Worm (Caenorhabditis elegans) whole organism, young adult: ENCODE measurements around the gene cpsf-4.
A peak's percentile ranks its signal among the peaks of the same experiment; 100 is the strongest.

ENCODE experiments used
- F22D6.2 ChIP-seq: sonication (generic microtip); optimal IDR thresholded peaks from 2 replicates; lab custom pipeline; 2016; ENCODE audit warnings: mild to moderate bottlenecking, missing genetic modification characterization, missing compliant biosample characterization
- F52B5.7 ChIP-seq: sonication (generic microtip); optimal IDR thresholded peaks from 2 replicates; lab custom pipeline; 2016; ENCODE audit warnings: mild to moderate bottlenecking, missing genetic modification characterization, missing compliant biosample characterization
- K12H6.12 ChIP-seq: fragments of 200-800 bp; sonication (Bioruptor generic); optimal IDR thresholded peaks from 2 replicates; lab custom pipeline; 2018; ENCODE audit warnings: mild to moderate bottlenecking, missing genetic modification characterization, missing compliant biosample characterization
- Y53G8AR.9 ChIP-seq: fragments of 200-800 bp; sonication (Bioruptor generic); conservative IDR thresholded peaks from 2 replicates; pipeline ENCODE4 v1.3.6; 2022; ENCODE audit warnings: missing genetic modification reagents, missing genetic modification characterization, missing compliant biosample characterization
- Y56A3A.18 ChIP-seq: fragments of 200-800 bp; sonication (Bioruptor generic); IDR thresholded peaks from 2 replicates; pipeline ENCODE4 v1.3.6; 2022; ENCODE audit warnings: missing genetic modification reagents, missing genetic modification characterization, missing compliant biosample characterization
- akir-1 ChIP-seq: fragments of 200-800 bp; sonication (Bioruptor generic); optimal IDR thresholded peaks from 2 replicates; lab custom pipeline; 2018; ENCODE audit warnings: mild to moderate bottlenecking, missing genetic modification characterization, moderate library complexity, missing compliant biosample characterization
- ama-1 ChIP-seq, 3 experiments: fragments of 150-350 bp in 1 of 3; sonication (generic microtip) in 2 of 3; optimal IDR thresholded peaks; 2 replicates each; lab custom pipeline; 2014 to 2018; ENCODE audit warnings: missing biosample characterization in 2 of 3, missing genetic modification characterization in 2 of 3, missing genetic modification reagents in 2 of 3
- athp-1 ChIP-seq: sonication (generic microtip); optimal IDR thresholded peaks from 2 replicates; lab custom pipeline; 2017; ENCODE audit warnings: mild to moderate bottlenecking, missing genetic modification characterization, missing compliant biosample characterization
- attf-5 ChIP-seq: fragments of 200-800 bp; sonication (Bioruptor generic); optimal IDR thresholded peaks from 2 replicates; lab custom pipeline; 2018; ENCODE audit warnings: mild to moderate bottlenecking, missing genetic modification characterization, missing compliant biosample characterization
- attf-6 ChIP-seq: fragments of 200-800 bp; sonication (Bioruptor generic); IDR thresholded peaks from 2 replicates; pipeline ENCODE4 v1.3.6; 2022; ENCODE audit warnings: missing genetic modification reagents, missing genetic modification characterization, missing compliant biosample characterization
- cebp-1 ChIP-seq, 2 experiments: fragments of 200-800 bp in 1 of 2; sonication (Bioruptor generic) in 1 of 2; sonication (generic microtip) in 1 of 2; IDR thresholded peaks in 1 of 2; optimal IDR thresholded peaks in 1 of 2; 2 replicates each; pipeline versions ENCODE4 v1.3.6 to Lab custom; 2017 to 2022; ENCODE audit warnings: missing compliant biosample characterization in 2 of 2, missing genetic modification characterization in 2 of 2, mild to moderate bottlenecking in 1 of 2, missing genetic modification reagents in 1 of 2, moderate library complexity in 1 of 2
- dox-1 ChIP-seq: fragments of 200-800 bp; sonication (Bioruptor generic); IDR thresholded peaks from 2 replicates; pipeline ENCODE4 v1.3.6; 2022; ENCODE audit warnings: missing genetic modification reagents, missing genetic modification characterization, missing compliant biosample characterization
- dpff-1 ChIP-seq: sonication (generic microtip); optimal IDR thresholded peaks from 2 replicates; lab custom pipeline; 2017; ENCODE audit warnings: mild to moderate bottlenecking, missing genetic modification characterization, missing compliant biosample characterization
- egl-18 ChIP-seq: fragments of 200-800 bp; sonication (Bioruptor generic); IDR thresholded peaks from 2 replicates; pipeline ENCODE4 v1.3.6; 2022; ENCODE audit warnings: missing genetic modification reagents, missing genetic modification characterization, missing compliant biosample characterization
- egl-44 ChIP-seq: fragments of 200-800 bp; sonication (Bioruptor generic); IDR thresholded peaks from 2 replicates; pipeline ENCODE4 v1.3.6; 2022; ENCODE audit warnings: missing genetic modification reagents, missing genetic modification characterization, missing compliant biosample characterization
- egrh-3 ChIP-seq: fragments of 200-800 bp; sonication (Bioruptor generic); IDR thresholded peaks from 2 replicates; pipeline ENCODE4 v1.3.6; 2022; ENCODE audit warnings: missing genetic modification reagents, missing genetic modification characterization, missing compliant biosample characterization
- fkh-3 ChIP-seq: sonication (generic microtip); optimal IDR thresholded peaks from 2 replicates; lab custom pipeline; 2016; ENCODE audit warnings: mild to moderate bottlenecking, missing genetic modification characterization, missing compliant biosample characterization
- gei-17 ChIP-seq: fragments of 200-800 bp; sonication (Bioruptor generic); optimal IDR thresholded peaks from 2 replicates; lab custom pipeline; 2018; ENCODE audit warnings: mild to moderate bottlenecking, missing genetic modification characterization, missing compliant biosample characterization
- hlh-12 ChIP-seq: sonication (generic microtip); optimal IDR thresholded peaks from 2 replicates; lab custom pipeline; 2016; ENCODE audit warnings: missing genetic modification characterization, missing compliant biosample characterization
- hlh-26 ChIP-seq: fragments of 200-800 bp; sonication (Bioruptor generic); conservative IDR thresholded peaks from 2 replicates; pipeline ENCODE4 v1.3.6; 2022; ENCODE audit warnings: missing genetic modification reagents, missing genetic modification characterization, missing compliant biosample characterization
- hmg-1.2 ChIP-seq: fragments of 200-800 bp; sonication (Bioruptor generic); IDR thresholded peaks from 2 replicates; pipeline ENCODE4 v1.3.6; 2022; ENCODE audit warnings: missing genetic modification reagents, missing genetic modification characterization, missing compliant biosample characterization
- hmg-20 ChIP-seq: fragments of 200-800 bp; sonication (Bioruptor generic); IDR thresholded peaks from 2 replicates; pipeline ENCODE4 v1.3.6; 2022; ENCODE audit warnings: missing genetic modification reagents, missing genetic modification characterization, missing compliant biosample characterization
- hrde-1 ChIP-seq: sonication (generic microtip); optimal IDR thresholded peaks from 2 replicates; lab custom pipeline; 2016; ENCODE audit warnings: missing genetic modification characterization, mild to moderate bottlenecking, missing compliant biosample characterization, moderate library complexity, missing genotype, missing genetic modification reagents, borderline replicate concordance
- hsf-1 ChIP-seq: fragments of 200-800 bp; sonication (Bioruptor generic); IDR thresholded peaks from 2 replicates; pipeline ENCODE4 v1.3.6; 2022; ENCODE audit warnings: missing genetic modification reagents, missing genetic modification characterization, missing compliant biosample characterization
- lin-26 ChIP-seq: fragments of 200-800 bp; sonication (Bioruptor generic); IDR thresholded peaks from 2 replicates; pipeline ENCODE4 v1.3.6; 2022; ENCODE audit warnings: missing genetic modification reagents, missing genetic modification characterization, missing compliant biosample characterization
- lin-40 ChIP-seq: sonication (generic microtip); optimal IDR thresholded peaks from 2 replicates; lab custom pipeline; 2016; ENCODE audit warnings: missing genetic modification characterization, mild to moderate bottlenecking, missing compliant biosample characterization, missing genotype, missing genetic modification reagents
- lir-1 ChIP-seq: fragments of 200-800 bp; sonication (Bioruptor generic); conservative IDR thresholded peaks from 2 replicates; pipeline ENCODE4 v1.3.6; 2022; ENCODE audit warnings: missing genetic modification reagents, missing genetic modification characterization, missing compliant biosample characterization
- lsl-1 ChIP-seq: fragments of 200-800 bp; sonication (Bioruptor generic); optimal IDR thresholded peaks from 2 replicates; lab custom pipeline; 2018; ENCODE audit warnings: mild to moderate bottlenecking, missing genetic modification characterization, moderate library complexity, missing compliant biosample characterization
- lsy-27 ChIP-seq: sonication (generic microtip); optimal IDR thresholded peaks from 2 replicates; lab custom pipeline; 2017; ENCODE audit warnings: missing genetic modification characterization, mild to moderate bottlenecking, missing compliant biosample characterization, antibody characterized with exemption, missing genotype, borderline replicate concordance; ENCODE audit not compliant: insufficient read depth
- madf-10 ChIP-seq: sonication (generic microtip); optimal IDR thresholded peaks from 2 replicates; lab custom pipeline; 2016; ENCODE audit warnings: mild to moderate bottlenecking, missing genetic modification characterization, missing compliant biosample characterization
- madf-3 ChIP-seq: fragments of 200-800 bp; sonication (Bioruptor generic); IDR thresholded peaks from 2 replicates; pipeline ENCODE4 v1.3.6; 2022; ENCODE audit warnings: missing genetic modification reagents, missing genetic modification characterization, missing compliant biosample characterization
- madf-6 ChIP-seq: fragments of 200-800 bp; sonication (Bioruptor generic); IDR thresholded peaks from 2 replicates; pipeline ENCODE4 v1.3.6; 2022; ENCODE audit warnings: missing genetic modification reagents, missing genetic modification characterization, missing compliant biosample characterization
- nfya-2 ChIP-seq: fragments of 200-800 bp; sonication (Bioruptor generic); IDR thresholded peaks from 2 replicates; pipeline ENCODE4 v1.3.6; 2022; ENCODE audit warnings: missing genetic modification reagents, missing genetic modification characterization, missing compliant biosample characterization
- nhr-80 ChIP-seq: sonication (generic microtip); optimal IDR thresholded peaks from 2 replicates; lab custom pipeline; 2016; ENCODE audit warnings: missing genetic modification characterization, missing compliant biosample characterization
- repo-1 ChIP-seq: sonication (generic microtip); optimal IDR thresholded peaks from 2 replicates; lab custom pipeline; 2017; ENCODE audit warnings: mild to moderate bottlenecking, missing genetic modification characterization, missing compliant biosample characterization
- sdz-38 ChIP-seq: sonication (generic microtip); optimal IDR thresholded peaks from 2 replicates; lab custom pipeline; 2016; ENCODE audit warnings: missing genotype, missing genetic modification characterization, missing compliant biosample characterization
- snpc-1.3 ChIP-seq: sonication (generic microtip); optimal IDR thresholded peaks from 2 replicates; lab custom pipeline; 2017; ENCODE audit warnings: missing genetic modification characterization, mild to moderate bottlenecking, missing compliant biosample characterization, antibody characterized with exemption, moderate library complexity, missing genotype, missing genetic modification reagents; ENCODE audit not compliant: insufficient read depth
- snpc-4 ChIP-seq, 5 experiments: fragments of 150-350 bp in 1 of 5; sonication (generic microtip) in 4 of 5; optimal IDR thresholded peaks; 2 replicates each; lab custom pipeline; 2014 to 2018; ENCODE audit warnings: missing genetic modification characterization in 5 of 5, missing biosample characterization in 3 of 5, antibody characterized with exemption in 2 of 5, mild to moderate bottlenecking in 2 of 5, missing compliant biosample characterization in 2 of 5, missing genotype in 2 of 5, moderate library complexity in 2 of 5, missing genetic modification reagents in 1 of 5
- somi-1 ChIP-seq: fragments of 200-800 bp; sonication (Bioruptor generic); optimal IDR thresholded peaks from 2 replicates; lab custom pipeline; 2018; ENCODE audit warnings: mild to moderate bottlenecking, missing genetic modification characterization, missing compliant biosample characterization
- unc-130 ChIP-seq: sonication (generic microtip); optimal IDR thresholded peaks from 2 replicates; lab custom pipeline; 2016; ENCODE audit warnings: missing genetic modification reagents, missing genetic modification characterization, missing compliant biosample characterization
- zfh-2 ChIP-seq: fragments of 200-800 bp; sonication (Bioruptor generic); conservative IDR thresholded peaks from 2 replicates; pipeline ENCODE4 v1.3.6; 2022; ENCODE audit warnings: missing genetic modification reagents, missing genetic modification characterization, missing compliant biosample characterization
- zim-3 ChIP-seq: sonication (generic microtip); optimal IDR thresholded peaks from 2 replicates; lab custom pipeline; 2017; ENCODE audit warnings: mild to moderate bottlenecking, missing genetic modification characterization, moderate library complexity, missing compliant biosample characterization
- ztf-22 ChIP-seq: fragments of 200-800 bp; sonication (Bioruptor generic); optimal IDR thresholded peaks from 2 replicates; lab custom pipeline; 2018; ENCODE audit warnings: mild to moderate bottlenecking, missing genetic modification characterization, moderate library complexity, missing compliant biosample characterization
- ztf-28 ChIP-seq: fragments of 200-800 bp; sonication (Bioruptor generic); IDR thresholded peaks from 2 replicates; pipeline ENCODE4 v1.3.6; 2022; ENCODE audit warnings: missing genetic modification reagents, missing genetic modification characterization, missing compliant biosample characterization
- ztf-3 ChIP-seq: fragments of 200-800 bp; sonication (Bioruptor generic); optimal IDR thresholded peaks from 2 replicates; lab custom pipeline; 2018; ENCODE audit warnings: mild to moderate bottlenecking, missing genetic modification characterization, missing compliant biosample characterization

The cpsf-4 gene

DNA sequence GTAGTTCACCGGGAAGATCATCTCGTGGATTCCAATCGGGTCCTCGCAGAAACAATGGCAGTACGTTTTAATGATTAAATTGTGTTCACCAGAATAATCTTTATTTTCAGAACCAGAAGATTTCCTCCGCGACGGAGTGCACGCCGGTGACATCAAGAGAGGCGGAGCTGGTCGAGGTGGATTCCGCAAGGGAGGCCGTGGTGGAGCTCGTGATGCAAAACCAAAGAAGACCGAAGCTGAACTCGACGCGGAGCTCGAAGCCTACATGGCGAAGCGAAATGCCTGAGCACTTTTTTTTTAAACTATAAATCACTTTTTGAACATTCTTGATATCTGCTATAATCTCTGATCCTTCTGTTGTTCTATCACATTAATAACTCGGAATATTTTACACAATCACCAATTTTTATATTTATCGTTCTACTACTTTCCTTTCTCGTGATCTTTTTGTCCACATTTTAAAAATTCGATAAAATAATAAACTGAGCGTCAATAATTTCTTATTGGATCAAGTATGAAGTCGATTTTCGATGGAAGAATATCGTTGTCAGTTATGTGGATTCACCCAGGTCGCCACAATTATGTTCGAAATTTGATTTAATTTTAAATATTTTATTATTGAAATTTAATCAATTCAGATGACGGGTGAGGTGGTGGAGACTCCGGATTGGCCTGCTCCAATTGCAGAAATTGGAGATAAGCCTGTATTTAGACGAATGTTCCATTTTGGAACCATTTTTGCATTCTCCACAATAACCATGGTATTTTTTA is 31.3 kb upstream of the cpsf-4 start, which contains the start of gene dhhc-6:
Gene dhhc-6, plus strand, starts transcription at position 639 of the 771 bp plus-strand sequence.
- TF ChIP-seq F52B5.7 (tag; lab: Kevin White, UChicago), result no peak
- no peak for TF ChIP-seq ztf-22 (GFP tag; lab: Kevin White, UChicago)
- TF ChIP-seq athp-1 (tag; lab: Kevin White, UChicago), result peak; percentile 5
- no peak for TF ChIP-seq hlh-26
- no peak for TF ChIP-seq dpff-1 (tag; lab: Kevin White, UChicago)
- TF ChIP-seq attf-6 (GFP tag; lab: Robert Waterston, UW), result 0 out of 2 replicates have a peak, but pooled peaks have one; percentile 43
- no peak for TF ChIP-seq repo-1 (tag; lab: Kevin White, UChicago)
- peak; percentile 70 for TF ChIP-seq zfh-2 (GFP tag; lab: Robert Waterston, UW)
- TF ChIP-seq madf-6 (GFP tag; lab: Robert Waterston, UW), result peak; percentile 19; the same call in 1 of the 2 replicates
- no peak for TF ChIP-seq lsy-27 (tag; lab: Kevin White, UChicago)
- no peak for TF ChIP-seq cebp-1 (GFP tag; IDR thresholded peaks at IDR 0.05; lab: Robert Waterston, UW)
- TF ChIP-seq cebp-1 (tag; optimal IDR thresholded peaks at IDR 0.05; lab: Kevin White, UChicago), result peak; percentile 6
- no peak for TF ChIP-seq ztf-3 (GFP tag; lab: Kevin White, UChicago)
- TF ChIP-seq attf-5 (GFP tag; lab: Kevin White, UChicago), result no peak
- TF ChIP-seq Y53G8AR.9 (GFP tag; lab: Robert Waterston, UW), result 0 out of 2 replicates have a peak, but pooled peaks have one; percentile 18
- no peak for TF ChIP-seq ama-1 (optimal IDR thresholded peaks at IDR 0.05; lab: Kevin White, UChicago)
- peak in 1 of 2 experiments; percentile 40 for TF ChIP-seq ama-1 (GFP tag; optimal IDR thresholded peaks at IDR 0.05; lab: Kevin White, UChicago)
- TF ChIP-seq dox-1, result no peak
- TF ChIP-seq hmg-1.2 (GFP tag; lab: Robert Waterston, UW), result no peak; the same call in 1 of the 2 replicates
- TF ChIP-seq hmg-20, result no peak
- peak; percentile 84 for TF ChIP-seq madf-3 (GFP tag; lab: Robert Waterston, UW)
- no peak for TF ChIP-seq unc-130
- TF ChIP-seq lir-1 (GFP tag; lab: Robert Waterston, UW), result no peak
- no peak for TF ChIP-seq egl-18
- TF ChIP-seq snpc-1.3, result no peak
- TF ChIP-seq zim-3 (tag; lab: Kevin White, UChicago), result no peak
- TF ChIP-seq egrh-3 (GFP tag; lab: Robert Waterston, UW), result peak; percentile 56; the same call in 1 of the 2 replicates
- TF ChIP-seq nhr-80 (tag; lab: Kevin White, UChicago), result no peak
- no peak for TF ChIP-seq gei-17
- TF ChIP-seq lin-40, result no peak
- TF ChIP-seq hrde-1, result peak; percentile 40
- TF ChIP-seq fkh-3 (tag; lab: Kevin White, UChicago), result no peak
- no peak for TF ChIP-seq akir-1 (GFP tag; lab: Kevin White, UChicago)
- TF ChIP-seq snpc-4 (GFP tag; optimal IDR thresholded peaks at IDR 0.05; lab: Kevin White, UChicago), result no peak
- peak in 1 of 4 experiments; percentile 19 for TF ChIP-seq snpc-4 (tag; optimal IDR thresholded peaks at IDR 0.05; lab: Kevin White, UChicago)
- no peak for TF ChIP-seq nfya-2 (GFP tag; lab: Robert Waterston, UW)
- TF ChIP-seq madf-10 (tag; lab: Kevin White, UChicago), result no peak
- no peak for TF ChIP-seq F22D6.2 (tag; lab: Kevin White, UChicago)
- no peak for TF ChIP-seq somi-1 (GFP tag; lab: Kevin White, UChicago)
- TF ChIP-seq sdz-38 (tag; lab: Kevin White, UChicago), result no peak
- TF ChIP-seq hsf-1, result 0 out of 2 replicates have a peak, but pooled peaks have one; percentile 30
- no peak for TF ChIP-seq ztf-28 (GFP tag; lab: Robert Waterston, UW)
- TF ChIP-seq hlh-12 (tag; lab: Kevin White, UChicago), result no peak
- no peak for TF ChIP-seq egl-44
- no peak for TF ChIP-seq lin-26 (GFP tag; lab: Robert Waterston, UW)
- TF ChIP-seq K12H6.12, result no peak
- no peak for TF ChIP-seq Y56A3A.18
- no peak for TF ChIP-seq lsl-1 (GFP tag; lab: Kevin White, UChicago)
